Worm (Caenorhabditis elegans) whole organism, young adult: ENCODE results near the gene nlp-21.

Experiments
- B0336.3 ChIP-seq: fragments of 200-800 bp; sonication (Bioruptor generic); IDR thresholded peaks from 2 replicates; pipeline ENCODE4 v1.3.6; 2022; ENCODE audit warnings: missing genetic modification characterization, missing compliant biosample characterization
- C06A6.2 ChIP-seq: fragments of 200-800 bp; sonication (Bioruptor generic); conservative IDR thresholded peaks from 2 replicates; pipeline ENCODE4 v1.3.6; 2022; ENCODE audit warnings: missing genetic modification characterization, missing compliant biosample characterization
- D2030.7 ChIP-seq: fragments of 200-800 bp; sonication (Bioruptor generic); IDR thresholded peaks from 2 replicates; pipeline ENCODE4 v1.3.6; 2022; ENCODE audit warnings: missing genetic modification reagents, missing genetic modification characterization, missing compliant biosample characterization
- F33H1.4 ChIP-seq: fragments of 200-800 bp; sonication (Bioruptor generic); IDR thresholded peaks from 2 replicates; pipeline ENCODE4 v1.3.6; 2022; ENCODE audit warnings: missing genetic modification reagents, missing genetic modification characterization, missing compliant biosample characterization
- F39B2.1 ChIP-seq: fragments of 200-800 bp; sonication (Bioruptor generic); IDR thresholded peaks from 2 replicates; pipeline ENCODE4 v1.3.6; 2022; ENCODE audit warnings: missing genetic modification reagents, missing genetic modification characterization, missing compliant biosample characterization
- F49E8.2 ChIP-seq: sonication (generic microtip); optimal IDR thresholded peaks from 3 replicates; lab custom pipeline; 2017; ENCODE audit warnings: missing genetic modification characterization, mild to moderate bottlenecking, missing compliant biosample characterization, antibody characterized with exemption, moderate library complexity; ENCODE audit not compliant: insufficient read depth
- K12H6.12 ChIP-seq: fragments of 200-800 bp; sonication (Bioruptor generic); optimal IDR thresholded peaks from 2 replicates; lab custom pipeline; 2018; ENCODE audit warnings: mild to moderate bottlenecking, missing genetic modification characterization, missing compliant biosample characterization
- Y53F4B.3 ChIP-seq: fragments of 200-800 bp; sonication (Bioruptor generic); IDR thresholded peaks from 2 replicates; pipeline ENCODE4 v1.3.6; 2022; ENCODE audit warnings: missing genetic modification reagents, missing genetic modification characterization, missing compliant biosample characterization
- Y53G8AR.9 ChIP-seq: fragments of 200-800 bp; sonication (Bioruptor generic); conservative IDR thresholded peaks from 2 replicates; pipeline ENCODE4 v1.3.6; 2022; ENCODE audit warnings: missing genetic modification reagents, missing genetic modification characterization, missing compliant biosample characterization
- Y56A3A.18 ChIP-seq: fragments of 200-800 bp; sonication (Bioruptor generic); IDR thresholded peaks from 2 replicates; pipeline ENCODE4 v1.3.6; 2022; ENCODE audit warnings: missing genetic modification reagents, missing genetic modification characterization, missing compliant biosample characterization
- ZK185.1 ChIP-seq: sonication (generic microtip); optimal IDR thresholded peaks from 2 replicates; lab custom pipeline; 2016; ENCODE audit warnings: mild to moderate bottlenecking, missing genetic modification characterization, missing compliant biosample characterization; ENCODE audit not compliant: poor library complexity, severe bottlenecking
- akir-1 ChIP-seq: fragments of 200-800 bp; sonication (Bioruptor generic); optimal IDR thresholded peaks from 2 replicates; lab custom pipeline; 2018; ENCODE audit warnings: mild to moderate bottlenecking, missing genetic modification characterization, moderate library complexity, missing compliant biosample characterization
- ama-1 ChIP-seq, 3 experiments: fragments of 150-350 bp in 1 of 3; sonication (generic microtip) in 2 of 3; optimal IDR thresholded peaks; 2 replicates each; lab custom pipeline; 2014 to 2018; ENCODE audit warnings: missing biosample characterization in 2 of 3, missing genetic modification characterization in 2 of 3, missing genetic modification reagents in 2 of 3
- attf-6 ChIP-seq: fragments of 200-800 bp; sonication (Bioruptor generic); IDR thresholded peaks from 2 replicates; pipeline ENCODE4 v1.3.6; 2022; ENCODE audit warnings: missing genetic modification reagents, missing genetic modification characterization, missing compliant biosample characterization
- ceh-79 ChIP-seq: sonication (generic microtip); optimal IDR thresholded peaks from 2 replicates; lab custom pipeline; 2017; ENCODE audit warnings: mild to moderate bottlenecking, missing genetic modification characterization, missing compliant biosample characterization
- ceh-91 ChIP-seq: fragments of 200-800 bp; sonication (Bioruptor generic); IDR thresholded peaks from 2 replicates; pipeline ENCODE4 v1.3.6; 2022; ENCODE audit warnings: missing genetic modification reagents, missing genetic modification characterization, missing compliant biosample characterization
- dox-1 ChIP-seq: fragments of 200-800 bp; sonication (Bioruptor generic); IDR thresholded peaks from 2 replicates; pipeline ENCODE4 v1.3.6; 2022; ENCODE audit warnings: missing genetic modification reagents, missing genetic modification characterization, missing compliant biosample characterization
- dpff-1 ChIP-seq: sonication (generic microtip); optimal IDR thresholded peaks from 2 replicates; lab custom pipeline; 2017; ENCODE audit warnings: mild to moderate bottlenecking, missing genetic modification characterization, missing compliant biosample characterization
- efl-1 ChIP-seq: fragments of 150-350 bp; optimal IDR thresholded peaks from 2 replicates; lab custom pipeline; 2014; ENCODE audit warnings: missing biosample characterization, missing genetic modification reagents, missing genetic modification characterization
- egl-44 ChIP-seq: fragments of 200-800 bp; sonication (Bioruptor generic); IDR thresholded peaks from 2 replicates; pipeline ENCODE4 v1.3.6; 2022; ENCODE audit warnings: missing genetic modification reagents, missing genetic modification characterization, missing compliant biosample characterization
- egrh-3 ChIP-seq: fragments of 200-800 bp; sonication (Bioruptor generic); IDR thresholded peaks from 2 replicates; pipeline ENCODE4 v1.3.6; 2022; ENCODE audit warnings: missing genetic modification reagents, missing genetic modification characterization, missing compliant biosample characterization
- gei-17 ChIP-seq: fragments of 200-800 bp; sonication (Bioruptor generic); optimal IDR thresholded peaks from 2 replicates; lab custom pipeline; 2018; ENCODE audit warnings: mild to moderate bottlenecking, missing genetic modification characterization, missing compliant biosample characterization
- him-1 ChIP-seq: sonication (generic microtip); optimal IDR thresholded peaks from 2 replicates; lab custom pipeline; 2016; ENCODE audit warnings: missing genotype, missing genetic modification reagents, missing genetic modification characterization, missing compliant biosample characterization
- hlh-12 ChIP-seq: sonication (generic microtip); optimal IDR thresholded peaks from 2 replicates; lab custom pipeline; 2016; ENCODE audit warnings: missing genetic modification characterization, missing compliant biosample characterization
- hlh-26 ChIP-seq: fragments of 200-800 bp; sonication (Bioruptor generic); conservative IDR thresholded peaks from 2 replicates; pipeline ENCODE4 v1.3.6; 2022; ENCODE audit warnings: missing genetic modification reagents, missing genetic modification characterization, missing compliant biosample characterization
- hmg-1.2 ChIP-seq: fragments of 200-800 bp; sonication (Bioruptor generic); IDR thresholded peaks from 2 replicates; pipeline ENCODE4 v1.3.6; 2022; ENCODE audit warnings: missing genetic modification reagents, missing genetic modification characterization, missing compliant biosample characterization
- lag-1 ChIP-seq: fragments of 200-800 bp; sonication (Bioruptor generic); IDR thresholded peaks from 2 replicates; pipeline ENCODE4 v1.3.6; 2022; ENCODE audit warnings: missing genetic modification reagents, missing genetic modification characterization, missing compliant biosample characterization
- lin-40 ChIP-seq: sonication (generic microtip); optimal IDR thresholded peaks from 2 replicates; lab custom pipeline; 2016; ENCODE audit warnings: missing genetic modification characterization, mild to moderate bottlenecking, missing compliant biosample characterization, missing genotype, missing genetic modification reagents
- lsl-1 ChIP-seq: fragments of 200-800 bp; sonication (Bioruptor generic); optimal IDR thresholded peaks from 2 replicates; lab custom pipeline; 2018; ENCODE audit warnings: mild to moderate bottlenecking, missing genetic modification characterization, moderate library complexity, missing compliant biosample characterization
- madf-10 ChIP-seq: sonication (generic microtip); optimal IDR thresholded peaks from 2 replicates; lab custom pipeline; 2016; ENCODE audit warnings: mild to moderate bottlenecking, missing genetic modification characterization, missing compliant biosample characterization
- madf-8 ChIP-seq: fragments of 200-800 bp; sonication (Bioruptor generic); conservative IDR thresholded peaks from 2 replicates; pipeline ENCODE4 v1.3.6; 2022; ENCODE audit warnings: missing genetic modification reagents, missing genetic modification characterization, missing compliant biosample characterization
- mcd-1 ChIP-seq: fragments of 200-800 bp; sonication (Bioruptor generic); IDR thresholded peaks from 2 replicates; pipeline ENCODE4 v1.3.6; 2022; ENCODE audit warnings: missing genetic modification reagents, missing genetic modification characterization, missing compliant biosample characterization
- mel-28 ChIP-seq: sonication (generic microtip); optimal IDR thresholded peaks from 2 replicates; lab custom pipeline; 2016; ENCODE audit warnings: borderline replicate concordance, mild to moderate bottlenecking, missing genetic modification characterization, missing compliant biosample characterization
- nfya-1 ChIP-seq: sonication (generic microtip); optimal IDR thresholded peaks from 2 replicates; lab custom pipeline; 2017; ENCODE audit warnings: antibody characterized with exemption, missing compliant biosample characterization, missing genetic modification characterization, borderline replicate concordance; ENCODE audit not compliant: insufficient read depth
- snpc-3.4 ChIP-seq: sonication (generic microtip); optimal IDR thresholded peaks from 2 replicates; lab custom pipeline; 2017; ENCODE audit warnings: missing genetic modification characterization, mild to moderate bottlenecking, missing compliant biosample characterization, antibody characterized with exemption, moderate library complexity, missing genotype, missing genetic modification reagents
- somi-1 ChIP-seq: fragments of 200-800 bp; sonication (Bioruptor generic); optimal IDR thresholded peaks from 2 replicates; lab custom pipeline; 2018; ENCODE audit warnings: mild to moderate bottlenecking, missing genetic modification characterization, missing compliant biosample characterization
- tbp1 ChIP-seq: fragments of 200-800 bp; sonication (Bioruptor generic); optimal IDR thresholded peaks from 2 replicates; lab custom pipeline; 2018; ENCODE audit warnings: mild to moderate bottlenecking, missing genetic modification characterization, missing compliant biosample characterization
- unc-130 ChIP-seq: sonication (generic microtip); optimal IDR thresholded peaks from 2 replicates; lab custom pipeline; 2016; ENCODE audit warnings: missing genetic modification reagents, missing genetic modification characterization, missing compliant biosample characterization
- xnd-1 ChIP-seq: sonication (generic microtip); optimal IDR thresholded peaks from 2 replicates; lab custom pipeline; 2016; ENCODE audit warnings: missing genotype, missing genetic modification reagents, missing genetic modification characterization, missing compliant biosample characterization
- zfh-2 ChIP-seq: fragments of 200-800 bp; sonication (Bioruptor generic); conservative IDR thresholded peaks from 2 replicates; pipeline ENCODE4 v1.3.6; 2022; ENCODE audit warnings: missing genetic modification reagents, missing genetic modification characterization, missing compliant biosample characterization
- ztf-22 ChIP-seq: fragments of 200-800 bp; sonication (Bioruptor generic); optimal IDR thresholded peaks from 2 replicates; lab custom pipeline; 2018; ENCODE audit warnings: mild to moderate bottlenecking, missing genetic modification characterization, moderate library complexity, missing compliant biosample characterization
- ztf-28 ChIP-seq: fragments of 200-800 bp; sonication (Bioruptor generic); IDR thresholded peaks from 2 replicates; pipeline ENCODE4 v1.3.6; 2022; ENCODE audit warnings: missing genetic modification reagents, missing genetic modification characterization, missing compliant biosample characterization

Gene nlp-21

DNA sequence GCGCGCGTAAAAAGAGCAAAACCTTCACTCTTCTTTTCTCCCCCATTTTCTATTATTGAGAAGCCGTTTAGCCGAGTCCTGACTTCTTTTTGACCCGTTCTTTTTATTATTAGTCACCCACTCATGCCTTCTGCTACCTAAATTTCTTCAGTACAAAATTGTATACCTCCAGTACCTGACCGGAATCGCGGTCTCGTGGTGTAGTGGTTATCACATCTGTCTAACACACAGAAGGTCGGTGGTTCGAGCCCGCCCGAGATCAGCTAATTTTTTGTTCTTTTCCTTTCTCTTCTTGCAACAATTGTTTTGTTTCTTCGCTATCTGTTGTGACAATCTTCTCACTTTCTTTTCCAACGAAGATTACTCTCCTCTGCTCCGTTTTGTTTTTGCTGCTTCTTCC, 40.2 kb downstream of the nlp-21 start (continued):
- peak; percentile 15 for TF ChIP-seq lin-40 (tag; lab: Kevin White, UChicago)
- TF ChIP-seq D2030.7 (GFP tag; lab: Robert Waterston, UW): peak; percentile 73

DNA sequence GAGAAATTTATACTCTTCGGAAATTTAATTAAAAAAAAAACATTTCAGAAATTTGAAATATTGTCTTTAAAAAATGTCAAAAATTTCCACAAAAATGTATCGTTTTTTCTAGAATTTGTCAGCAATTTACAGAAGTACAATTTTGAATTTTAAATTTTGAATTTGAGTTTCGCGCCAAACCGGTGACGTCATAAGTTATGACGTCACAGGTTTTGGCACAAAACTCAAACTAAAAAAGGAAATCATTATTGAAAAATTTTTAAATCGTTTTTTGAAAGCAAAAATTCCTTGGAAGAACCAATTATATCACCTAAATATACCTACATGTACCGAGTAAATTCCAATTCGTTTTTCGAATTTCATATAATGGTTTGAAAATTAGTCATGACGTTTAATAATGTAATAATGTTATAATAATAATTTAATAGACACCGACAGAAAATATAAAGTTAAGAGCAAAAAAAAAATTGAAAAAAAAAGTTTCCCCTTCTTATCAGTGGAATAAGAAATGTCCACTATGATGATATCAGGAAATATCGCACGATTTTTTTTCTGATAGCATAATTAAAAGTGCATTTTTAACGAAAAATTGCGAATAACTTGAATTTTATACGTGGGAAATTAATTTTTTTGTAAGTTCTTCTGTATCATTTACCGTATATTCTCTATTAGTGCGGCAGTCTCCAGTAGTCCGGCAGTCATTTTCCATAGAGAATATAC, 42.8 kb downstream of the nlp-21 start:
- TF ChIP-seq Y56A3A.18: no peak
- TF ChIP-seq mel-28 (tag; lab: Kevin White, UChicago): no peak
- no peak for TF ChIP-seq mcd-1
- TF ChIP-seq C06A6.2 (GFP tag; lab: Robert Waterston, UW): no peak
- no peak for TF ChIP-seq K12H6.12
- no peak for TF ChIP-seq hlh-26
- no peak for TF ChIP-seq somi-1 (GFP tag; lab: Kevin White, UChicago)
- TF ChIP-seq tbp1 (GFP tag; lab: Kevin White, UChicago): no peak
- TF ChIP-seq ceh-79 (tag; lab: Kevin White, UChicago): no peak
- no peak for TF ChIP-seq madf-10
- TF ChIP-seq attf-6 (GFP tag; lab: Robert Waterston, UW): no peak
- no peak for TF ChIP-seq zfh-2 (GFP tag; lab: Robert Waterston, UW)
- TF ChIP-seq dpff-1 (tag; lab: Kevin White, UChicago): no peak
- TF ChIP-seq ceh-91: no peak
- TF ChIP-seq ZK185.1 (tag; lab: Kevin White, UChicago): no peak
- TF ChIP-seq B0336.3: no peak
- no peak for TF ChIP-seq lag-1
- TF ChIP-seq ama-1 (optimal IDR thresholded peaks at IDR 0.05; lab: Kevin White, UChicago): no peak
- no peak for TF ChIP-seq ama-1 (GFP tag; optimal IDR thresholded peaks at IDR 0.05; lab: Kevin White, UChicago)
- TF ChIP-seq egl-44 (GFP tag; lab: Robert Waterston, UW): no peak
- TF ChIP-seq, all 124 proteins: peak for 0

DNA sequence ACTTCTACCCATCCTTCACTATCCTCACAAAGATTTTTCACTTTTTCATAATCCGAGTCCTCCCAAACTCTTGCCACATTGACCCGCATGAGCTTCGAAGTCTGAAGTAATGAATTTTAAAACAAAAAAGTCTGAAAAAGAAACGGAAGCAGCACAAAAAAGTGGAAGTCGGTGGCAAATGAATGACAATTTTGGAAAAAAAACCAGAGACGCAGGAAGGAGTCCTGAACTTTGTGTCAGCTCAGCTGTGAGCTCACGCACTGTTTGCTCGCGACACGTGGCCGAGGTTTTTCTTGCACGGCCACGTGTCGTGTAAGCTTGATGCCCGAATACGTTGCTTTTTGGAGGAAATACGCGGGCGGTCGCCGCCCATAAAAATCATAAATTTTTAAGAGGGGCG, 46.7 kb downstream of the nlp-21 start, which contains the start of gene T28D6.7:
TSS of gene T28D6.7 (minus strand) at position 101 of the 400 bp plus-strand sequence.
- no peak for TF ChIP-seq unc-130
- 0 out of 2 replicates have a peak, but pooled peaks have one; percentile 21 for TF ChIP-seq zfh-2 (GFP tag; lab: Robert Waterston, UW)
- TF ChIP-seq hlh-26: no peak
- no peak for TF ChIP-seq nfya-1 (tag; lab: Kevin White, UChicago)

DNA sequence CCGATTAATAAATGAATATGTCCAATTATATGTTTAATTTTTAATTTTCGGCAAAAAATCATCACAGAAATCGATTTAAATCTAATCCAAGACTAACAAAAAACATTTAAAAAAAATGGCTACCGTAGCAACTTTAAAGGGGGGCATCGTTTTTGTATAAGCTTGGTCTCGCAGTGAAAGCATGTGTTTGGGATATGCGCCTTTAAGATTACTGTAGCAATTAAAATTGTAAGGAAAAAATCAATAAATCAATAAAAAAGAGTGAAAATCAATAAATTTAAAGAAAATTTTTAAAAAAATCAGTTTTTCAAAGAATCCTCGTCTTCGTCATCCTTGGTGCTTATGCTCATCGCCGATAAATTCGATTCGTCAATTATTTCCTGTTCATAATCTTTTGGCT, 48.9 kb downstream of the nlp-21 start:
- peak; percentile 31 for TF ChIP-seq tbp1 (GFP tag; lab: Kevin White, UChicago)
- no peak for TF ChIP-seq F39B2.1 (GFP tag; lab: Robert Waterston, UW)
- peak; percentile 50; the same call in 1 of the 2 replicates for TF ChIP-seq dox-1 (GFP tag; lab: Robert Waterston, UW)
- TF ChIP-seq gei-17: no peak
- TF ChIP-seq D2030.7 (GFP tag; lab: Robert Waterston, UW): peak; percentile 70
- no peak for TF ChIP-seq lag-1
- peak; percentile 87 for TF ChIP-seq madf-8
- peak; percentile 17 for TF ChIP-seq him-1 (tag; lab: Kevin White, UChicago)
- TF ChIP-seq egrh-3 (GFP tag; lab: Robert Waterston, UW): no peak
- no peak for TF ChIP-seq Y53G8AR.9 (GFP tag; lab: Robert Waterston, UW)
- TF ChIP-seq lsl-1 (GFP tag; lab: Kevin White, UChicago): peak; percentile 97
- peak; percentile 15 for TF ChIP-seq F49E8.2 (tag; lab: Kevin White, UChicago)
- peak; percentile 95 for TF ChIP-seq F33H1.4 (GFP tag; lab: Robert Waterston, UW)
- TF ChIP-seq xnd-1 (tag; lab: Kevin White, UChicago): peak; percentile 91
- TF ChIP-seq snpc-3.4 (tag; lab: Kevin White, UChicago): peak; percentile 17
- no peak for TF ChIP-seq Y53F4B.3 (GFP tag; lab: Robert Waterston, UW)
- TF ChIP-seq ztf-22 (GFP tag; lab: Kevin White, UChicago): no peak
- TF ChIP-seq lin-40 (tag; lab: Kevin White, UChicago): no peak
- peak; percentile 44 for TF ChIP-seq efl-1
- TF ChIP-seq ztf-28 (GFP tag; lab: Robert Waterston, UW): no peak
- TF ChIP-seq ceh-91: peak; percentile 64
- TF ChIP-seq akir-1 (GFP tag; lab: Kevin White, UChicago): no peak
- peak; percentile 27; the same call in 1 of the 2 replicates for TF ChIP-seq hmg-1.2 (GFP tag; lab: Robert Waterston, UW)
- TF ChIP-seq hlh-12 (tag; lab: Kevin White, UChicago): no peak
